Fruit fly (Drosophila melanogaster): ENCODE results near the gene CG16890.
A peak's percentile ranks its signal among the peaks of the same experiment; 100 is the strongest.

DNA sequence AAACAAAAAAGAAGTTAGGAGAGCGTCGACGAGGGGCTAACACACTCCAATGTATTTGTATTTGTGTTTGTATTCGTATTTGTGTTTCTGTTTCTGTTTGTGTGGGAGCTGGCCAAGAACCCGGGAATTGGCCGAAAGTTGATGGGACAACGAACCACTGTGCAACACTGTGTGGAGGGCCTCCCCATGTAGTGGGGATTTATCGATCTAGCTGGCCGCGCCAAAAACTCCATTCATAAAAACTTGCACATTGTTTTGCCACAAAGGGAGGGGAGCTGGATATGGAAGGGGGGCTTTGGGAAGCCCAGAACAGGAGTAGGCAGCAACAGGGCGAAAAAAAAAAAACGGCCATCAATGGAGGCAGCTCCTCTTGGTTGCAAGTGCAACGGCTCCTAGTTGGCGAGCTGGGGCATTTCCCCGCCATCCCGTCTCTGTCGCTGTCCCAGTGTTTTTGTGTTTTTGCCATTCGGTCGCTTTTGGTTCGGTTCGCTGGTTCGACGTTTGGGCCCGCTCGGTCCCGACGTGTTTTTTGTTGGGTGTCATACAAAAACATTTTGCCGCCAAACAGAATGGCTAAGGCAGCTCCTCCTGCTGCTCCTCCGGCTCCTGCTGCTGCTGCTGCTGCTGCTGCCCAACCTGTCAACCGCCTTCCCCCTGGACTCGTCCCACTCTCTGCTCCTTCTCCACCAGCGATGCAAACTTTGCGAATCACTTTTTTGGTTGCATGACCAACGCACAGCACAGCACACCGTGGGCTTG is 7.0 kb downstream of the CG16890 start:
- TF ChIP-seq sqz (GFP tag; optimal IDR thresholded peaks at IDR 0.05) (no peak), CG10209 (GFP tag; optimal IDR thresholded peaks at IDR 0.05) (no peak), CTCF (GFP tag; optimal IDR thresholded peaks at IDR 0.05) (no peak), nerfin-2 (GFP tag; IDR thresholded peaks at IDR 0.05; ENCODE audit: partially characterized antibody) (0 out of 2 replicates have a peak, but pooled peaks have one; percentile 28), Six4 (GFP tag; optimal IDR thresholded peaks at IDR 0.05) (no peak), CG10654 (GFP tag; optimal IDR thresholded peaks at IDR 0.05) (no peak), Gsc (GFP tag; IDR thresholded peaks at IDR 0.05) (no peak), CG11398 (GFP tag; optimal IDR thresholded peaks at IDR 0.05) (no peak), CG12769 (tag; optimal IDR thresholded peaks at IDR 0.05) (no peak), CG12236 (GFP tag; optimal IDR thresholded peaks at IDR 0.05) (no peak), CG8281 (tag; optimal IDR thresholded peaks at IDR 0.05) (no peak), C15 (GFP tag; IDR thresholded peaks at IDR 0.05) (no peak), NC2β (GFP tag; optimal IDR thresholded peaks at IDR 0.05) (no peak), CG17568 (GFP tag; optimal IDR thresholded peaks at IDR 0.05) (no peak)
